Fruit fly (Drosophila melanogaster): ENCODE data around the gene CanA1.

dm6 chr3R:31060708-31061625 is 21.8 kb downstream of the CanA1 start, which contains the start of gene dco:
- peak; percentile 37 for TF ChIP-seq CG7101 (tag; optimal IDR thresholded peaks at IDR 0.05)
- TF ChIP-seq cic (GFP tag; optimal IDR thresholded peaks at IDR 0.05): no peak
- no peak for TF ChIP-seq ovo (GFP tag; optimal IDR thresholded peaks at IDR 0.05)
- TF ChIP-seq CG5204 (GFP tag; optimal IDR thresholded peaks at IDR 0.05): peak; percentile 44
- TF ChIP-seq Clk (GFP tag; optimal IDR thresholded peaks at IDR 0.05): no peak
- no peak for TF ChIP-seq CG33017 (tag; optimal IDR thresholded peaks at IDR 0.05)
- TF ChIP-seq pad (GFP tag; optimal IDR thresholded peaks at IDR 0.05): peak; percentile 54
- TF ChIP-seq Hr96 (GFP tag; optimal IDR thresholded peaks at IDR 0.05): peak; percentile 86
- TF ChIP-seq CG11617 (GFP tag; optimal IDR thresholded peaks at IDR 0.05): no peak
- peak; percentile 69 for TF ChIP-seq CG1620 (GFP tag; optimal IDR thresholded peaks at IDR 0.05)
- no peak for TF ChIP-seq kay (GFP tag; ENCODE audit: borderline replicate concordance)
- TF ChIP-seq Mnt (GFP tag; optimal IDR thresholded peaks at IDR 0.05): peak; percentile 88
- peak; percentile 52 for TF ChIP-seq bab1 (GFP tag; optimal IDR thresholded peaks at IDR 0.05)
- TF ChIP-seq CG12768 (GFP tag; optimal IDR thresholded peaks at IDR 0.05): peak; percentile 7
